Fruit fly (Drosophila melanogaster): Measurements from ENCODE around the gene CG10097.

DNA sequence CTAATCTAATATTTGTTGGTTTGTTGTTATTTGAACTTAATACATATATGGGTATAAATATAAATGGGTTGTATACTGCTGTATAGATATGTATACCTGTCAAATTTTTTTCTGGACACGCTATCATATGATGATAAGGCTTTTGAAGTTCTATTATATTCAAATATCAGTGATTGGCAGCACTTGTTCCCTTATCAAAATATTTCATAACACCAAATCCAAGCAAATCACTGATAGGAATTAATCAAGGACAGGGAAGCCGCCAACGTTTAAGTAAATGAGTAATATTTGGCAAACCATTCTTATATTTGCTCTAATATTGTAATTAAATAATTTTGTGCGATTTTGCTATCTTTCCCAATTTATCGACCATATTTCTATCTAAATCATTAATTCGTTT lies 16.5 kb downstream of the CG10097 start:
- TF ChIP-seq CG8119 (GFP tag; IDR thresholded peaks at IDR 0.05): no peak
- no peak for TF ChIP-seq Sox14 (GFP tag; optimal IDR thresholded peaks at IDR 0.05)
- TF ChIP-seq ss (GFP tag; optimal IDR thresholded peaks at IDR 0.05): no peak
- TF ChIP-seq CG31627 (GFP tag; optimal IDR thresholded peaks at IDR 0.05): no peak
